Worm (Caenorhabditis elegans) whole organism, late embryonic: Measurements from ENCODE around the gene R07E5.4.

Source experiments
- F13H6.1 ChIP-seq: sonication (generic microtip); optimal IDR thresholded peaks from 2 replicates; lab custom pipeline; 2016; ENCODE audit warnings: missing genetic modification characterization, missing compliant biosample characterization
- K02D7.2 ChIP-seq: sonication (generic microtip); optimal IDR thresholded peaks from 2 replicates; lab custom pipeline; 2017; ENCODE audit warnings: mild to moderate bottlenecking, missing genetic modification characterization, missing compliant biosample characterization
- ama-1 ChIP-seq: fragments of 150-350 bp; optimal IDR thresholded peaks from 2 replicates; lab custom pipeline; 2014
- ceh-24 ChIP-seq: sonication (generic microtip); optimal IDR thresholded peaks from 2 replicates; lab custom pipeline; 2016; ENCODE audit warnings: mild to moderate bottlenecking, missing genetic modification characterization, missing compliant biosample characterization
- ceh-31 ChIP-seq: sonication (generic microtip); optimal IDR thresholded peaks from 2 replicates; lab custom pipeline; 2016; ENCODE audit warnings: missing genetic modification characterization, missing compliant biosample characterization
- dve-1 ChIP-seq: sonication (generic microtip); optimal IDR thresholded peaks from 2 replicates; lab custom pipeline; 2017; ENCODE audit warnings: antibody characterized with exemption, mild to moderate bottlenecking, missing genetic modification characterization, missing compliant biosample characterization
- elt-2 ChIP-seq: sonication (generic microtip); optimal IDR thresholded peaks from 2 replicates; lab custom pipeline; 2016; ENCODE audit warnings: missing genetic modification reagents, missing genetic modification characterization, missing compliant biosample characterization
- hlh-30 ChIP-seq: sonication (generic microtip); optimal IDR thresholded peaks from 2 replicates; lab custom pipeline; 2017; ENCODE audit warnings: antibody characterized with exemption, missing genetic modification characterization, missing compliant biosample characterization; ENCODE audit not compliant: insufficient read depth
- lin-11 ChIP-seq: fragments of 200-800 bp; sonication (Bioruptor generic); optimal IDR thresholded peaks from 2 replicates; lab custom pipeline; 2018; ENCODE audit warnings: mild to moderate bottlenecking, missing genetic modification characterization, missing compliant biosample characterization
- pqm-1 ChIP-seq: sonication (generic microtip); optimal IDR thresholded peaks from 2 replicates; lab custom pipeline; 2016; ENCODE audit warnings: missing genetic modification characterization, missing compliant biosample characterization
- tbx-2 ChIP-seq: sonication (generic microtip); optimal IDR thresholded peaks from 2 replicates; lab custom pipeline; 2016; ENCODE audit warnings: missing genetic modification characterization, missing compliant biosample characterization
- ztf-16 ChIP-seq: sonication (generic microtip); optimal IDR thresholded peaks from 2 replicates; lab custom pipeline; 2017; ENCODE audit warnings: missing genetic modification characterization, missing compliant biosample characterization

DNA sequence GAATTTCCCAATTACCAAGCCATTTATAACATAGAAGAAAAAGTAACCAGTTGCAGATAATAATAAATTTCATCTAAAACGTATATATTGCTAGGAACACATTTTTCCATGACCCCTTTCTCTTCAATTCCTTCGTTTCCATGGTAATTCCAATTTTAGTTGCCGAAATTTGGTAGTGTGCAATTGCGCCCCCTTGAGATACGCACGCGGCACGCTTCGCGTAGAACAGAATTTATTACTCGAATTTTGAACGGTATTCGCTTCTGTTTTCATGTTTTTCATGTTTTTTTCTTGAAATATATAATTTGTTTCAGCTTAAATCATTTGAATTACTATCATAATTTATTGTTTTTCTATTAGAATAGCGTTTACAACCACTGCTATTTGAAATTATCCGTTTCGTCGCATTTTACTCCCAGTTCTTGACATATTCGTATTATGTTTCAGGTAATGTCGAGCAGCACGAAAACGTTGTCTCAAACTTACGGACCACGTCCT lies 9.8 kb downstream of the R07E5.4 start, which contains the start of the genes R07E5.17 and snfc-5:
- no peak for TF ChIP-seq ama-1 (lab: Kevin White, UChicago)
- peak; percentile 27 for TF ChIP-seq ceh-31 (tag; lab: Kevin White, UChicago)
- no peak for TF ChIP-seq hlh-30 (tag; lab: Kevin White, UChicago)
- TF ChIP-seq F13H6.1 (tag; lab: Kevin White, UChicago) = no peak
- TF ChIP-seq ceh-24 (tag; lab: Kevin White, UChicago) = no peak
- no peak for TF ChIP-seq dve-1 (tag; lab: Kevin White, UChicago)
- TF ChIP-seq lin-11 (tag; lab: Kevin White, UChicago) = no peak
- TF ChIP-seq elt-2 (tag; lab: Kevin White, UChicago) = no peak
- TF ChIP-seq tbx-2 (tag; lab: Kevin White, UChicago) = no peak
- TF ChIP-seq pqm-1 = no peak
- no peak for TF ChIP-seq ztf-16 (tag; lab: Kevin White, UChicago)
- TF ChIP-seq K02D7.2 = no peak
